Fruit fly (Drosophila melanogaster) whole organism, embryonic: ENCODE results near the gene Gnmt.

Experiments used
- B-H1 ChIP-seq: fragments of 200-800 bp; sonication (Bioruptor generic); IDR thresholded peaks from 3 replicates; pipeline ENCODE4 v1.3.6; 2022; ENCODE audit warnings: missing biosample characterization, missing genetic modification characterization
- CG10321 ChIP-seq: fragments of 200-800 bp; sonication (Bioruptor generic); IDR thresholded peaks from 2 replicates; pipeline ENCODE4 v1.3.6; 2022; ENCODE audit warnings: missing biosample characterization, missing genetic modification characterization
- CG10543 ChIP-seq: fragments of 200-800 bp; sonication (Bioruptor generic); optimal IDR thresholded peaks from 3 replicates; lab custom pipeline; 2017; ENCODE audit warnings: missing biosample characterization, mild to moderate bottlenecking, missing genetic modification characterization, moderate library complexity
- CG11504 ChIP-seq: fragments of 200-800 bp; sonication (Bioruptor generic); optimal IDR thresholded peaks from 3 replicates; lab custom pipeline; 2019; ENCODE audit warnings: missing biosample characterization, mild to moderate bottlenecking, missing genetic modification characterization, moderate library complexity
- CG13624 ChIP-seq: fragments of 200-800 bp; sonication (Bioruptor generic); optimal IDR thresholded peaks from 2 replicates; lab custom pipeline; 2016; ENCODE audit warnings: missing biosample characterization, missing genetic modification characterization
- CG14965 ChIP-seq: fragments of 200-800 bp; sonication (Bioruptor generic); optimal IDR thresholded peaks from 2 replicates; lab custom pipeline; 2016; ENCODE audit warnings: missing biosample characterization, missing genetic modification characterization, borderline replicate concordance
- CG15269 ChIP-seq: fragments of 200-800 bp; sonication (Bioruptor generic); optimal IDR thresholded peaks from 2 replicates; lab custom pipeline; 2018; ENCODE audit warnings: missing biosample characterization, mild to moderate bottlenecking, missing genetic modification characterization, moderate library complexity
- CG1529 ChIP-seq: fragments of 200-800 bp; sonication (Bioruptor generic); optimal IDR thresholded peaks from 3 replicates; lab custom pipeline; 2018; ENCODE audit warnings: missing biosample characterization, missing genetic modification characterization
- CG15479 ChIP-seq: fragments of 200-800 bp; sonication (Bioruptor generic); optimal IDR thresholded peaks from 3 replicates; lab custom pipeline; 2019; ENCODE audit warnings: missing biosample characterization, mild to moderate bottlenecking, missing genetic modification characterization, moderate library complexity
- CG16779 ChIP-seq: fragments of 200-800 bp; sonication (Bioruptor generic); IDR thresholded peaks from 2 replicates; pipeline ENCODE4 v1.3.6; 2022; ENCODE audit warnings: missing biosample characterization, missing genetic modification characterization
- CG1832 ChIP-seq: fragments of 200-800 bp; sonication (Bioruptor generic); optimal IDR thresholded peaks from 2 replicates; lab custom pipeline; 2017; ENCODE audit warnings: missing biosample characterization, mild to moderate bottlenecking, missing genetic modification characterization, inconsistent platforms
- CG2116 ChIP-seq: fragments of 200-800 bp; sonication (Bioruptor generic); optimal IDR thresholded peaks from 3 replicates; lab custom pipeline; 2018; ENCODE audit warnings: missing biosample characterization, mild to moderate bottlenecking, missing genetic modification characterization
- CG2889 ChIP-seq: fragments of 200-800 bp; sonication (Bioruptor generic); IDR thresholded peaks from 3 replicates; pipeline ENCODE4 v1.3.6; 2022; ENCODE audit warnings: missing biosample characterization, missing genetic modification characterization
- CG30431 ChIP-seq: fragments of 200-800 bp; sonication (Bioruptor generic); optimal IDR thresholded peaks from 2 replicates; lab custom pipeline; 2017; ENCODE audit warnings: missing biosample characterization, missing genetic modification characterization
- CG3726 ChIP-seq: fragments of 200-800 bp; sonication (Bioruptor generic); IDR thresholded peaks from 3 replicates; pipeline ENCODE4, ENCODE4 v1.3.6; 2022; ENCODE audit warnings: missing biosample characterization, missing genetic modification characterization
- CG4360 ChIP-seq: fragments of 200-800 bp; sonication (Bioruptor generic); IDR thresholded peaks from 2 replicates; pipeline ENCODE4 v1.3.6; 2022; ENCODE audit warnings: missing biosample characterization, missing genetic modification characterization
- CG6654 ChIP-seq: fragments of 200-800 bp; sonication (Bioruptor generic); optimal IDR thresholded peaks from 2 replicates; lab custom pipeline; 2017; ENCODE audit warnings: missing biosample characterization, mild to moderate bottlenecking, missing genetic modification characterization
- Dip2 ChIP-seq: fragments of 200-800 bp; sonication (Bioruptor generic); IDR thresholded peaks from 2 replicates; pipeline ENCODE4 v1.3.6; 2022; ENCODE audit warnings: missing biosample characterization, missing genetic modification characterization
- Drgx ChIP-seq: fragments of 200-800 bp; sonication (Bioruptor generic); IDR thresholded peaks from 2 replicates; pipeline ENCODE4 v1.3.6; 2022; ENCODE audit warnings: missing biosample characterization, missing genetic modification characterization
- Elba2 ChIP-seq: fragments of 200-800 bp; sonication (Bioruptor generic); optimal IDR thresholded peaks from 3 replicates; lab custom pipeline; 2016; ENCODE audit warnings: missing biosample characterization, missing genetic modification characterization
- Hr3 ChIP-seq: fragments of 200-800 bp; sonication (Bioruptor generic); optimal IDR thresholded peaks from 3 replicates; lab custom pipeline; 2016; ENCODE audit warnings: missing biosample characterization, missing genetic modification characterization
- Hr78 ChIP-seq, 2 experiments: fragments of 200-800 bp in 1 of 2; fragments of >200 bp in 1 of 2; sonication (Bioruptor generic) in 1 of 2; optimal IDR thresholded peaks; 2 replicates each; lab custom pipeline; 2017 to 2019; ENCODE audit warnings: missing biosample characterization in 2 of 2, missing genetic modification characterization in 2 of 2, mild to moderate bottlenecking in 1 of 2, moderate library complexity in 1 of 2
- Hsf ChIP-seq: fragments of 200-800 bp; sonication (Bioruptor generic); optimal IDR thresholded peaks from 3 replicates; lab custom pipeline; 2016; ENCODE audit warnings: missing biosample characterization, missing genetic modification characterization
- Jarid2 ChIP-seq: fragments of 200-800 bp; sonication (Bioruptor generic); optimal IDR thresholded peaks from 3 replicates; lab custom pipeline; 2017; ENCODE audit warnings: mild to moderate bottlenecking, missing biosample characterization, missing genetic modification reagents, missing genetic modification characterization
- MBD-R2 ChIP-seq: fragments of 200-800 bp; sonication (Bioruptor generic); IDR thresholded peaks from 2 replicates; pipeline ENCODE4 v1.3.6; 2022; ENCODE audit warnings: missing biosample characterization, missing genetic modification characterization
- Max ChIP-seq: fragments of 200-800 bp; sonication (Bioruptor generic); optimal IDR thresholded peaks from 2 replicates; lab custom pipeline; 2016; ENCODE audit warnings: missing biosample characterization, mild to moderate bottlenecking, missing genetic modification characterization
- Meics ChIP-seq: fragments of 200-800 bp; sonication (Bioruptor generic); optimal IDR thresholded peaks from 2 replicates; lab custom pipeline; 2017; ENCODE audit warnings: missing biosample characterization, mild to moderate bottlenecking, missing genetic modification characterization
- Mes4 ChIP-seq: fragments of 200-800 bp; sonication (Bioruptor generic); optimal IDR thresholded peaks from 2 replicates; lab custom pipeline; 2016; ENCODE audit warnings: missing biosample characterization, missing genetic modification characterization
- Myb ChIP-seq: fragments of 200-800 bp; sonication (Bioruptor generic); optimal IDR thresholded peaks from 2 replicates; lab custom pipeline; 2016; ENCODE audit warnings: missing biosample characterization, missing genetic modification characterization
- Xbp1 ChIP-seq: fragments of 200-800 bp; sonication (Bioruptor generic); optimal IDR thresholded peaks from 3 replicates; lab custom pipeline; 2016; ENCODE audit warnings: missing biosample characterization, mild to moderate bottlenecking, missing genetic modification characterization
- abd-A ChIP-seq: fragments of 200-800 bp; sonication (Bioruptor generic); optimal IDR thresholded peaks from 3 replicates; lab custom pipeline; 2019; ENCODE audit warnings: missing biosample characterization, mild to moderate bottlenecking, missing genetic modification characterization, moderate library complexity
- amos ChIP-seq: fragments of 200-800 bp; sonication (Bioruptor generic); IDR thresholded peaks from 2 replicates; pipeline ENCODE4 v1.3.6; 2022; ENCODE audit warnings: missing biosample characterization, missing genetic modification characterization; ENCODE audit not compliant: partially characterized antibody
- bcd ChIP-seq: fragments of 200-800 bp; sonication (Bioruptor generic); optimal IDR thresholded peaks from 2 replicates; lab custom pipeline; 2017; ENCODE audit warnings: missing biosample characterization, mild to moderate bottlenecking, missing genetic modification characterization
- bigmax ChIP-seq: fragments of 200-800 bp; sonication (Bioruptor generic); optimal IDR thresholded peaks from 2 replicates; lab custom pipeline; 2018; ENCODE audit warnings: missing biosample characterization, mild to moderate bottlenecking, missing genetic modification characterization
- chinmo ChIP-seq: fragments of 200-800 bp; sonication (Bioruptor generic); IDR thresholded peaks from 4 replicates; pipeline ENCODE4 v1.3.6; 2022; ENCODE audit warnings: missing biosample characterization, missing genetic modification characterization; ENCODE audit not compliant: partially characterized antibody
- ci ChIP-seq: fragments of 200-800 bp; sonication (Bioruptor generic); IDR thresholded peaks from 3 replicates; pipeline ENCODE4 v1.3.6; 2022; ENCODE audit warnings: missing biosample characterization, missing genetic modification characterization
- crp ChIP-seq, 2 experiments: fragments of 200-800 bp; sonication (Bioruptor generic); optimal IDR thresholded peaks; 2 replicates in 1 of 2; 3 replicates in 1 of 2; lab custom pipeline; 2017; ENCODE audit warnings: missing biosample characterization in 2 of 2, missing genetic modification characterization in 2 of 2, mild to moderate bottlenecking in 1 of 2, moderate library complexity in 1 of 2
- cwo ChIP-seq: fragments of 200-800 bp; sonication (Bioruptor generic); optimal IDR thresholded peaks from 3 replicates; lab custom pipeline; 2017; ENCODE audit warnings: missing biosample characterization, missing genetic modification characterization, mild to moderate bottlenecking, moderate library complexity, missing genetic modification reagents
- eve ChIP-seq, 2 experiments: fragments of >200 bp; optimal IDR thresholded peaks; 2 replicates each; lab custom pipeline; 2017; ENCODE audit warnings: missing biosample characterization in 2 of 2, missing genetic modification characterization in 2 of 2
- gcm ChIP-seq: fragments of 200-800 bp; sonication (Bioruptor generic); optimal IDR thresholded peaks from 2 replicates; lab custom pipeline; 2019; ENCODE audit warnings: missing biosample characterization, mild to moderate bottlenecking, missing genetic modification characterization, moderate library complexity
- grn ChIP-seq: fragments of 200-800 bp; sonication (Bioruptor generic); optimal IDR thresholded peaks from 3 replicates; lab custom pipeline; 2017; ENCODE audit warnings: missing biosample characterization, missing genetic modification characterization
- hth ChIP-seq: fragments of >200 bp; optimal IDR thresholded peaks from 2 replicates; lab custom pipeline; 2017; ENCODE audit warnings: inconsistent platforms
- jumu ChIP-seq: fragments of 200-800 bp; sonication (Bioruptor generic); optimal IDR thresholded peaks from 3 replicates; lab custom pipeline; 2016; ENCODE audit warnings: missing biosample characterization, missing genetic modification characterization
- tup ChIP-seq: fragments of 200-800 bp; sonication (Bioruptor generic); optimal IDR thresholded peaks from 2 replicates; lab custom pipeline; 2016; ENCODE audit warnings: missing biosample characterization, mild to moderate bottlenecking, missing genetic modification characterization, moderate library complexity
- unpg ChIP-seq: fragments of 200-800 bp; sonication (Bioruptor generic); optimal IDR thresholded peaks from 3 replicates; lab custom pipeline; 2018; ENCODE audit warnings: missing biosample characterization, mild to moderate bottlenecking, missing genetic modification characterization, moderate library complexity
- vfl ChIP-seq: fragments of 200-800 bp; sonication (Bioruptor generic); optimal IDR thresholded peaks from 2 replicates; lab custom pipeline; 2016; ENCODE audit warnings: missing biosample characterization, missing genetic modification characterization
- vvl ChIP-seq: fragments of 200-800 bp; sonication (Bioruptor generic); IDR thresholded peaks from 2 replicates; pipeline ENCODE4 v1.3.6; 2022; ENCODE audit warnings: missing biosample characterization, missing genetic modification characterization
- wek ChIP-seq: fragments of 200-800 bp; sonication (Bioruptor generic); optimal IDR thresholded peaks from 3 replicates; lab custom pipeline; 2018; ENCODE audit warnings: missing biosample characterization, mild to moderate bottlenecking, missing genetic modification characterization, moderate library complexity
- z ChIP-seq: fragments of 200-800 bp; sonication (Bioruptor generic); IDR thresholded peaks from 3 replicates; pipeline ENCODE4 v1.3.6; 2022; ENCODE audit warnings: missing biosample characterization, missing genetic modification characterization

Gene Gnmt

dm6 chr3R:12653511-12654252 is 20.7 kb upstream of the Gnmt start (continued):
- TF ChIP-seq CG10321 (peak; percentile 51; the same call in 1 of the 2 replicates), B-H1 (GFP tag; lab: Robert Waterston, UW) (peak; percentile 72), Myb (GFP tag; lab: Kevin White, UChicago) (peak; percentile 61), Drgx (GFP tag; lab: Robert Waterston, UW) (peak; percentile 77; the same call in 1 of the 2 replicates), CG3726 (GFP tag; lab: Robert Waterston, UW) (0 out of 3 replicates have a peak, but pooled peaks have one; percentile 57), CG16779 (GFP tag; lab: Robert Waterston, UW) (no peak), z (GFP tag; lab: Robert Waterston, UW) (peak; percentile 84), CG1529 (GFP tag; lab: Kevin White, UChicago) (peak; percentile 83), unpg (GFP tag; lab: Kevin White, UChicago) (peak; percentile 81), abd-A (tag; lab: Kevin White, UChicago) (peak; percentile 61), vfl (GFP tag; lab: Kevin White, UChicago) (peak; percentile 45), Hr3 (GFP tag; lab: Kevin White, UChicago) (peak; percentile 79), CG11504 (tag; lab: Kevin White, UChicago) (peak; percentile 88), amos (GFP tag; lab: Robert Waterston, UW) (no peak), bigmax (GFP tag; lab: Kevin White, UChicago) (no peak), CG30431 (GFP tag; lab: Kevin White, UChicago) (peak; percentile 74), tup (GFP tag; lab: Kevin White, UChicago) (peak; percentile 45), CG14965 (GFP tag; lab: Kevin White, UChicago) (no peak), grn (no peak), vvl (GFP tag; lab: Robert Waterston, UW) (peak; percentile 77), CG4360 (GFP tag; lab: Robert Waterston, UW) (no peak), ci (GFP tag; lab: Robert Waterston, UW) (peak; percentile 80), gcm (GFP tag; lab: Kevin White, UChicago) (peak; percentile 67), jumu (peak; percentile 80), CG13624 (peak; percentile 77), wek (GFP tag; lab: Kevin White, UChicago) (peak; percentile 37), Elba2 (GFP tag; lab: Kevin White, UChicago) (no peak), CG2116 (GFP tag; lab: Kevin White, UChicago) (peak; percentile 42), CG15479 (GFP tag; lab: Kevin White, UChicago) (no peak), eve (GFP tag; optimal IDR thresholded peaks at IDR 0.05; lab: Kevin White, UChicago) (no peak), CG2889 (GFP tag; lab: Robert Waterston, UW) (peak; percentile 62; the same call in 1 of the 3 replicates), crp (GFP tag; optimal IDR thresholded peaks at IDR 0.05; lab: Kevin White, UChicago) (peak in 1 of 2 experiments; percentile 49), Max (GFP tag; lab: Kevin White, UChicago) (peak; percentile 53), CG15269 (tag; lab: Kevin White, UChicago) (peak; percentile 88), Mes4 (GFP tag; lab: Kevin White, UChicago) (peak; percentile 69), Jarid2 (GFP tag; lab: Kevin White, UChicago) (peak; percentile 32), chinmo (no peak), CG1832 (no peak), Meics (GFP tag; lab: Kevin White, UChicago) (peak; percentile 81), CG10543 (GFP tag; lab: Kevin White, UChicago) (peak; percentile 67), CG6654 (peak; percentile 60), MBD-R2 (GFP tag; lab: Robert Waterston, UW) (peak; percentile 33; the same call in 1 of the 2 replicates), hth (no peak), bcd (GFP tag; lab: Kevin White, UChicago) (peak; percentile 85), Dip2 (GFP tag; lab: Robert Waterston, UW) (peak; percentile 57), cwo (GFP tag; lab: Kevin White, UChicago) (peak; percentile 55), Xbp1 (GFP tag; lab: Kevin White, UChicago) (peak; percentile 81), Hsf (GFP tag; lab: Kevin White, UChicago) (peak; percentile 72), Hr78 (GFP tag; optimal IDR thresholded peaks at IDR 0.05; lab: Kevin White, UChicago) (peak in 1 of 2 experiments; percentile 8)
